Worm (Caenorhabditis elegans): ENCODE data around the gene W09H1.3.
A peak's percentile ranks its signal among the peaks of the same experiment; 100 is the strongest.

W09H1.3 gene

ce11 chrII:13167493-13167892, 16.7 kb upstream of the W09H1.3 start:
- TF ChIP-seq sdc-2 (tag; optimal IDR thresholded peaks at IDR 0.05) (no peak), mec-3 (tag; optimal IDR thresholded peaks at IDR 0.05; ENCODE audit: borderline replicate concordance) (no peak), hlh-15 (tag; optimal IDR thresholded peaks at IDR 0.05) (no peak), unc-86 (tag; optimal IDR thresholded peaks at IDR 0.05) (no peak), lin-11 (tag; optimal IDR thresholded peaks at IDR 0.05) (no peak), elt-2 (tag; optimal IDR thresholded peaks at IDR 0.05) (no peak), ceh-9 (tag; optimal IDR thresholded peaks at IDR 0.05) (no peak), F13H6.1 (tag; optimal IDR thresholded peaks at IDR 0.05) (no peak), elt-4 (tag; optimal IDR thresholded peaks at IDR 0.05) (no peak)

DNA sequence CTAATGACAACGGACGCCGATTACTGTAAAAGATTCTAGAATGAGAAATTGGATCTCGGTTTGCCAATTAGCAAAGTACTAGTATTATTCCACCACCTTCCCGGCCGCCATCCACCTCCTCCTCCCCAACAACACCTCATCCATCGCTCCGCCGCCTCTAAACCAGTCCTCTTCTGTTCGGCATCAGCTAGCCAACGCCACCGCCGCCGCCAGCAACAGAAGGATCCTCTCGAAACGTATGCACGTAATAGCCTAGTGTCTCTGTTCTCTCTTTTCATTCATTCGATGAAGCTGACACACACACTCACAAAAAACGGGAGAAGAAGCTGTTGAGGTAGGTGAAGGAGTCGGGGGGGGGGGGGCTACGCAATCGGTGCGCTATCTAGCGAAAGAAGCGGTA, 13.5 kb upstream of the W09H1.3 start:
- TF ChIP-seq sox-2 (GFP tag; IDR thresholded peaks at IDR 0.05) (no peak), ceh-45 (GFP tag; IDR thresholded peaks at IDR 0.05) (0 out of 2 replicates have a peak, but pooled peaks have one; percentile 27)

DNA sequence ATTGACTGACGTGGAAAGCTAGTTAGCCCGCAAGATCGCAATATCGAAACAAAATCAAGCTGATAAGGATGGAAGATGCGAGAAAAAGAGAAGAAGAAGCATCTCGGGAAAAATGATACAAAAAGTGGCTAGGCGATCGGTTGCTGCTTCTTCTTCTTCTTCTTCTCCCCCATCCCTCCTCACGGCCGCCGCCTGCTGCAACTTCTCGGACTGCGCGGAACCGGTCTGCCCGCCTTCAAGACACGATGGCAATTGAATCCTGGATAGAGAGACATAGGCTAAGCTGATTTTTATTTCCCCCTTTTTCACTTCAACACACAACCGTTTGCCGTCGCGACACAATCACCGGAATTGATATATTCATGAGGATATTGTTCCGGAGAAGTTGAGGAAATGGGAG, 9.8 kb upstream of the W09H1.3 start:
- no peak for TF ChIP-seq ahr-1 (tag; optimal IDR thresholded peaks at IDR 0.05)
- TF ChIP-seq pat-9 (tag; optimal IDR thresholded peaks at IDR 0.05), result no peak
- TF ChIP-seq ceh-14 (tag; optimal IDR thresholded peaks at IDR 0.05), result no peak
- no peak for TF ChIP-seq odd-2 (tag; optimal IDR thresholded peaks at IDR 0.05)
- no peak for TF ChIP-seq ceh-34 (tag; optimal IDR thresholded peaks at IDR 0.05)
- TF ChIP-seq rnt-1 (tag; optimal IDR thresholded peaks at IDR 0.05), result no peak
- no peak for TF ChIP-seq pqm-1 (tag; optimal IDR thresholded peaks at IDR 0.05)
- no peak for TF ChIP-seq zip-5 (tag; optimal IDR thresholded peaks at IDR 0.05)
- no peak for TF ChIP-seq K02D7.2 (tag; optimal IDR thresholded peaks at IDR 0.05)
- TF ChIP-seq C38D4.7 (GFP tag; optimal IDR thresholded peaks at IDR 0.05), result no peak
- no peak for TF ChIP-seq hlh-13 (GFP tag; optimal IDR thresholded peaks at IDR 0.05)

DNA sequence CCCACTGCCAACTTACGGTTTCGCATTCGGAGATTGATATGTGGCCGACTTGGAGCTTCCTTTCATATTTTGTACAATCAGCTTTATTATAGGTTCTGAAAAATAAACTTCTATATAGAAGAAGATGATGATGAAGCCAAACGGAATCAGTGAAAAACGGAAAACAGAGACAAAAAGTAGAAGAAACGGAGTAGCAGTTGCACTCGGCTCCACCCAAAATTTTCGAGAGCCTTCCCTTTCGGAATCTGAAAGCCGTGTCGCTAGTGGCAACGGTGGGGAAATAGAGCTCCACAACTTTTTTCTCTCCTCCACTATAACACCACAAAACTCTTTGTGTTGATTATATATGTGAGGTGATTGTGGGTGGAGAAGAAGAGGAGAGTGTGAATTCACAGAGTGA, 2.8 kb upstream of the W09H1.3 start, which contains the start of gene W09H1.1:
W09H1.1 (minus strand) TSS at position 101 of the 400 bp plus-strand sequence.
- TF ChIP-seq fkh-10 (GFP tag; optimal IDR thresholded peaks at IDR 0.05) (no peak), nhr-232 (tag; optimal IDR thresholded peaks at IDR 0.05) (no peak), sox-4 (tag; optimal IDR thresholded peaks at IDR 0.05) (no peak), lin-11 (tag; optimal IDR thresholded peaks at IDR 0.05) (no peak), pha-4 (tag; optimal IDR thresholded peaks at IDR 0.05) (no peak), pha-2 (tag; optimal IDR thresholded peaks at IDR 0.05) (no peak), ceh-19 (GFP tag; optimal IDR thresholded peaks at IDR 0.05) (no peak), rnt-1 (tag; optimal IDR thresholded peaks at IDR 0.05) (no peak), K02D7.2 (tag; optimal IDR thresholded peaks at IDR 0.05) (no peak), sox-2 (GFP tag; IDR thresholded peaks at IDR 0.05) (no peak), ceh-48 (tag; optimal IDR thresholded peaks at IDR 0.05) (no peak), K09A11.1 (tag; optimal IDR thresholded peaks at IDR 0.05; ENCODE audit: insufficient read depth) (no peak), pros-1 (tag; optimal IDR thresholded peaks at IDR 0.05) (no peak), zip-5 (tag; optimal IDR thresholded peaks at IDR 0.05) (no peak), F13H6.1 (tag; optimal IDR thresholded peaks at IDR 0.05) (no peak), odd-2 (tag; optimal IDR thresholded peaks at IDR 0.05) (no peak)

DNA sequence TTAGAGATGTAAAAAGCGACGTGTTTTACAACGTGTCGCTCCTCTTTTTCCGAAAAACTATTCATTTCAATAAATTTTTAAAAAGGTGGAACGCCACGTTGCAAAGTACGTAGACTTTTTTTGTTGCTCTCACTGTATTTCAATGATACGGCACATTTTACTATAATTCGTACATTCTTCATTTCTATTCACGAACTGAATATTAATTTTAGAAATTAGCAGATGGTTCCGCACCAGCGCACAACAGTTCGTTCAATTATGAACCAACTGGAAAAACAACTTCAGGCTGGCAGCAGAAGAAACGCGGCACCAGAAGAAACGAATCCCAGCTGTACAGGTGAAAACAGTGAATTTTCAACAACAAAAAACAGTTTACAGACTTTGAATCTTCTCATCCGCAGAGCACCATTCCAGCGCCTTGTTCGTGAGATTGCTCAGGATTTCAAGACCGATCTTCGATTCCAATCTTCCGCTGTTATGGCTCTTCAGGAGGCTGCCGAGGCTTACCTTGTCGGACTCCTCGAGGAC, 937 bp upstream of the W09H1.3 start, which contains the start of the genes W09H1.4 and his-73:
W09H1.4 (plus strand) TSS at position 301 of the 528 bp plus-strand sequence.
his-73 (plus strand) TSS at position 478 of the 528 bp plus-strand sequence.
- TF ChIP-seq hlh-8 (tag; optimal IDR thresholded peaks at IDR 0.05) (no peak), pha-2 (tag; optimal IDR thresholded peaks at IDR 0.05) (no peak), K09A11.1 (tag; optimal IDR thresholded peaks at IDR 0.05; ENCODE audit: insufficient read depth) (no peak), lin-11 (tag; optimal IDR thresholded peaks at IDR 0.05) (no peak), ceh-2 (tag; optimal IDR thresholded peaks at IDR 0.05) (no peak), C08G9.2 (tag; optimal IDR thresholded peaks at IDR 0.05) (no peak), F13H6.1 (tag; optimal IDR thresholded peaks at IDR 0.05) (no peak), T23F11.4 (GFP tag; optimal IDR thresholded peaks at IDR 0.05) (no peak), pat-9 (tag; optimal IDR thresholded peaks at IDR 0.05) (no peak), ahr-1 (tag; optimal IDR thresholded peaks at IDR 0.05) (no peak), ztf-16 (tag; optimal IDR thresholded peaks at IDR 0.05) (no peak), syd-9 (tag; optimal IDR thresholded peaks at IDR 0.05) (no peak), fkh-6 (tag; optimal IDR thresholded peaks at IDR 0.05) (no peak), odd-2 (tag; optimal IDR thresholded peaks at IDR 0.05) (no peak)
